Worm (Caenorhabditis elegans) whole organism, young adult: ENCODE results near the gene srh-15.

Experiments
- attf-5 ChIP-seq: fragments of 200-800 bp; sonication (Bioruptor generic); optimal IDR thresholded peaks from 2 replicates; lab custom pipeline; 2018; ENCODE audit warnings: mild to moderate bottlenecking, missing genetic modification characterization, missing compliant biosample characterization
- dox-1 ChIP-seq: fragments of 200-800 bp; sonication (Bioruptor generic); IDR thresholded peaks from 2 replicates; pipeline ENCODE4 v1.3.6; 2022; ENCODE audit warnings: missing genetic modification reagents, missing genetic modification characterization, missing compliant biosample characterization
- ekl-4 ChIP-seq: fragments of 200-800 bp; sonication (Bioruptor generic); IDR thresholded peaks from 2 replicates; pipeline ENCODE4 v1.3.6; 2022; ENCODE audit warnings: missing genetic modification reagents, missing genetic modification characterization, missing compliant biosample characterization
- hrde-1 ChIP-seq: sonication (generic microtip); optimal IDR thresholded peaks from 2 replicates; lab custom pipeline; 2016; ENCODE audit warnings: missing genetic modification characterization, mild to moderate bottlenecking, missing compliant biosample characterization, moderate library complexity, missing genotype, missing genetic modification reagents, borderline replicate concordance
- rcor-1 ChIP-seq: fragments of 200-800 bp; sonication (Bioruptor generic); IDR thresholded peaks from 2 replicates; pipeline ENCODE4 v1.3.6; 2022; ENCODE audit warnings: missing genetic modification reagents, missing genetic modification characterization, missing compliant biosample characterization
- sea-2 ChIP-seq: fragments of 200-800 bp; sonication (Bioruptor generic); IDR thresholded peaks from 2 replicates; pipeline ENCODE4 v1.3.6; 2022; ENCODE audit warnings: missing genetic modification characterization, missing compliant biosample characterization
- unc-130 ChIP-seq: sonication (generic microtip); optimal IDR thresholded peaks from 2 replicates; lab custom pipeline; 2016; ENCODE audit warnings: missing genetic modification reagents, missing genetic modification characterization, missing compliant biosample characterization

- TF ChIP-seq attf-5 (GFP tag; lab: Kevin White, UChicago) (no peak), unc-130 (GFP tag; lab: Kevin White, UChicago) (no peak), rcor-1 (GFP tag; lab: Robert Waterston, UW) (no peak), ekl-4 (GFP tag; lab: Robert Waterston, UW) (no peak), hrde-1 (no peak), dox-1 (GFP tag; lab: Robert Waterston, UW) (no peak), sea-2 (no peak)
Measured at ce11 chrV:13334447-13334846, 13.7 kb downstream of the srh-15 start.
